Worm (Caenorhabditis elegans): ENCODE measurements around the gene C33B4.2.

DNA sequence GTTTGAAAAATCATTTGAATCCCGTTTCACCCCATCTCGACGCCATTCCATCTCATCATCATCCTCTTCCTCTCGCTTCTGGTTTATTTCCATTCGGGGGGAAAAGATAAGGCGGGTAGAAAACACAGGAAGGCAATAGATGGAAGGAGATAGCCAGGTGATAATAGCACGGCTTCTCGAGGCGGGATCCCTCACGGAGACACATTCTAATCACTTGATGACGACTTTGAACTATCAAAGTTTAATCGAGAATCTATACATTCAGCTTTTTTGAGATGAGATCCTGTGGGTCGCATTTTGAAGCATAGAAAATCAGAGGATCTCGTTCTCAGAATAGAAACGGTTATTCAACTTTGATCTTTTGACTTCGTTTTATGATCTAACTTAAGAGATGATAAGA, at the start of gene C33B4.2:
- TF ChIP-seq him-1 (tag; optimal IDR thresholded peaks at IDR 0.05) = no peak
- TF ChIP-seq dao-5 (tag; optimal IDR thresholded peaks at IDR 0.05) = no peak
- no peak for TF ChIP-seq W03F9.2 (tag; optimal IDR thresholded peaks at IDR 0.05)

Data from whole organism, L4/young adult.